Worm (Caenorhabditis elegans): ENCODE data around the gene sri-54.
"Not testable (repeated sequence)": the region's sequence is repeated elsewhere in the genome, so short reads cannot be mapped to it uniquely, and the experiment has no call there.

Gene sri-54

DNA sequence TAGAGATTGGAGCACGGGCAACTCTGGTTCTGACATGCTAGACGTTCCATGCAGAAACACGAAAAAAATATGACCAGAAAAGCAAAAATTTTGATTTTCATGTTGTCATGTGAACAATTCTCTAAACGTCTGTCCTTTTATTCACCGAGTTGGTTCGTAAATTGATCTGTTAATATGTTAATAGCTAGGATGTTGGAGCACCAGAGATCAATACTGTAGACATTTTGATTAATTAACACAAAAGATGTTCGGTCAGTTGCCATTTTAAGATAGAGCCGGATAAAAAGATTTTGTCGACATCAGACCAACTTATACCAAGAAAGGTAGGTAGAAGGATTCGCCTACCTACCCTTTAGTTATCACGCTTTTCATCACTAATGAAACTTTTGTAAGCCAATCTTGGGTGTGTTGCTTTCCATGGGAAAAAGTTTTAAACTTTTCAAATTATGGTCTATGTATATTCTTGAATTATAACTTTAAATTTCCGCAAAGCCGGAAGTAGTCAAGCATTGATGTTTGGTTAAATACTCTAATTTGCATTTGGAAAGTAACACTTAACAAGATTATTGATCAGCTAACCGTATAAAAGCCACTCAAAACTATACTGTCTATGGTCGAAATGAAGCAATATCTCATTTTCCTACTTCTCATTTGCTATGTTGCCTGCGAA lies 12.0 kb upstream of the sri-54 start, which contains the start of the genes T10D4.11 and T10D4.1:
T10D4.11 (minus strand) TSS at position 101 of the 670 bp plus-strand sequence.
T10D4.1 (plus strand) TSS at position 620 of the 670 bp plus-strand sequence.
- TF ChIP-seq unc-98 (GFP tag; IDR thresholded peaks at IDR 0.05) (no peak), swsn-7 (tag; optimal IDR thresholded peaks at IDR 0.05) (no peak), tlp-1 (tag; optimal IDR thresholded peaks at IDR 0.05) (no peak), mep-1 (tag; optimal IDR thresholded peaks at IDR 0.05) (no peak), nhr-20 (tag; optimal IDR thresholded peaks at IDR 0.05) (no peak), alr-1 (tag; optimal IDR thresholded peaks at IDR 0.05; ENCODE audit: borderline replicate concordance) (no peak), lin-15B (tag; optimal IDR thresholded peaks at IDR 0.05) (no peak)

DNA sequence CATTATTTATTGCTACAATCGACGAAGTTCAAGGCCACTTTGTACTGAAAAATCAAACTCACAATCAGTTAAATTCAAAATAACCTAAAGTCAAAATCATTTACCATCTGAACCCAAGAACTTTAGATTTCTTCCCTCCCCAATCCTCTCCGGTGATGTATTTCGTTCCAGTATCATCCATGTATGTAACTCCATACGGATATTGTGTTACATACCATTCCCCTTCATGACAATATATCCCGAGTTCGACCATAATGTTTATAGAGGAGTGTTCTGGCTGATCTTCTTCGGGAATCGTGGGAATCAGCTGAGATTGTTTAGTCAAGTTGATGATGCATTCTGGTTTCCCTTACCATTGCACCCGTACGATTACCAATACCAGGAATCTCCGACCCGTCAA lies 10.7 kb upstream of the sri-54 start:
- no peak for TF ChIP-seq sox-4 (tag; optimal IDR thresholded peaks at IDR 0.05)
- no peak for TF ChIP-seq ztf-4 (tag; optimal IDR thresholded peaks at IDR 0.05)
- TF ChIP-seq xbp-1 (tag; optimal IDR thresholded peaks at IDR 0.05), result no peak
- no peak for TF ChIP-seq alr-1 (tag; optimal IDR thresholded peaks at IDR 0.05; ENCODE audit: borderline replicate concordance)
- TF ChIP-seq C04F5.9 (tag; optimal IDR thresholded peaks at IDR 0.05), result no peak
- no peak for TF ChIP-seq Y116A8C.19 (tag; optimal IDR thresholded peaks at IDR 0.05; ENCODE audit: borderline replicate concordance)
- no peak for TF ChIP-seq nhr-11 (tag; optimal IDR thresholded peaks at IDR 0.05)
- no peak for TF ChIP-seq unc-62 (GFP tag; optimal IDR thresholded peaks at IDR 0.05)
- no peak for TF ChIP-seq nhr-47 (tag; optimal IDR thresholded peaks at IDR 0.05)
- no peak for TF ChIP-seq ztf-11 (tag; optimal IDR thresholded peaks at IDR 0.05)
- TF ChIP-seq lin-35 (GFP tag; optimal IDR thresholded peaks at IDR 0.05), result no peak
- no peak for TF ChIP-seq skn-1 (tag; optimal IDR thresholded peaks at IDR 0.05)
- no peak for TF ChIP-seq jun-1 (tag; optimal IDR thresholded peaks at IDR 0.05)
- TF ChIP-seq nhr-20 (tag; optimal IDR thresholded peaks at IDR 0.05), result no peak
- no peak for TF ChIP-seq vab-15 (tag; optimal IDR thresholded peaks at IDR 0.05)
- no peak for TF ChIP-seq dsc-1 (tag; optimal IDR thresholded peaks at IDR 0.05)
- TF ChIP-seq snpc-4 (tag; optimal IDR thresholded peaks at IDR 0.05), result no peak
- no peak for TF ChIP-seq isw-1 (GFP tag; IDR thresholded peaks at IDR 0.05)
- no peak for TF ChIP-seq ces-1 (GFP tag; optimal IDR thresholded peaks at IDR 0.05)

DNA sequence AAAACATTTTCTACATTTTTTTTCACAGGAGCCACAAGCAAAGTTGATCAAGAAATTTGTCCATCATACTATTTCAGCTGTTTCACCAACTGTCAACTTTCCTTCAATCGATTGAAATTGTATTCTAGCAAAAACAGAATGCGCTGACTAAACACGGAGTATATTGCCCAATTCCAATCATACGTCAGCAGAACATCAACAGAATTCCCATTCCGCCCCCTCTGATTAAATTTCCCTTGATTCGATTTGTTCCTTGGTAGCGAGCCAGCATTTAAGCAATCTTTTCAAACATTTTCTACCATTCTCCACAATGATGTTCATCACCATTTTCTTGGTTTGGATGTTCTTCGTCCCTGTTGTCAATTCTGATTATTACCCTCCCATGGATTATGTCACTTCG lies 8.1 kb upstream of the sri-54 start, which contains the start of gene T10D4.15:
T10D4.15 (plus strand) TSS at position 301 of the 400 bp plus-strand sequence.
- no peak for TF ChIP-seq unc-62 (GFP tag; optimal IDR thresholded peaks at IDR 0.05)
- TF ChIP-seq ets-5 (GFP tag; IDR thresholded peaks at IDR 0.05), result no peak
- no peak for TF ChIP-seq efl-1 (optimal IDR thresholded peaks at IDR 0.05)
- TF ChIP-seq efl-1 (GFP tag; optimal IDR thresholded peaks at IDR 0.05 in 1 of 2), result no peak
- TF ChIP-seq dpl-1 (GFP tag; optimal IDR thresholded peaks at IDR 0.05), result no peak
- TF ChIP-seq Y116A8C.19 (tag; optimal IDR thresholded peaks at IDR 0.05; ENCODE audit: borderline replicate concordance), result no peak
- no peak for TF ChIP-seq pax-3 (tag; optimal IDR thresholded peaks at IDR 0.05)
- no peak for TF ChIP-seq ztf-4 (tag; optimal IDR thresholded peaks at IDR 0.05)
- TF ChIP-seq fos-1 (tag; optimal IDR thresholded peaks at IDR 0.05), result no peak
- TF ChIP-seq snpc-4 (tag; optimal IDR thresholded peaks at IDR 0.05), result no peak
- TF ChIP-seq nhr-19 (GFP tag; conservative IDR thresholded peaks at IDR 0.05), result no peak
- no peak for TF ChIP-seq unc-30 (tag; optimal IDR thresholded peaks at IDR 0.05)
- TF ChIP-seq dsc-1 (tag; optimal IDR thresholded peaks at IDR 0.05), result no peak
- no peak for TF ChIP-seq isw-1 (GFP tag; IDR thresholded peaks at IDR 0.05)
- TF ChIP-seq pag-3 (tag; optimal IDR thresholded peaks at IDR 0.05; ENCODE audit: borderline replicate concordance, insufficient read depth), result no peak
- no peak for TF ChIP-seq vab-15 (tag; optimal IDR thresholded peaks at IDR 0.05)
- no peak for TF ChIP-seq nhr-71 (tag; optimal IDR thresholded peaks at IDR 0.05)
- no peak for TF ChIP-seq jun-1 (tag; optimal IDR thresholded peaks at IDR 0.05)
- no peak for TF ChIP-seq lin-13 (GFP tag; optimal IDR thresholded peaks at IDR 0.05)
- TF ChIP-seq unc-98 (GFP tag; IDR thresholded peaks at IDR 0.05), result no peak
- no peak for TF ChIP-seq aha-1 (tag; optimal IDR thresholded peaks at IDR 0.05)

DNA sequence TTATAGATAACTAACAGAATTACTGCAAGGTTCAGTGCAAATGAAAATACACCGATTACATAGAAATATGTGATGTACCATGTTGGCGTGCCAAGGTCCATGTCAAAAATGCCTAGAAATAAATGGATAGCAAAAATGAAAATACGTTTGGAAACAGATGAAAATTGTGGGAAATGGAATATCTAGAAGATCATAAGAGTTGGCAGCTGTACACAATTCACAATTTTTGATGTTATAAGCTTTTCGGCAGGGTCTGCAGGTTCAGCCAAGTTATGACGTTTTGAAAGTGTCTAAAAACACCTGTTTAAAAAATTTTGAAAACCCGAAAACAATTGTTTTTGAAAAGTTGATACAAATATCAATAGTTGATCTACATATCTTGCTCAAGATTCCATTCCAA lies 6.8 kb upstream of the sri-54 start, which contains the start of gene sri-43:
sri-43 (minus strand) TSS at position 101 of the 400 bp plus-strand sequence.
- TF ChIP-seq skn-1 (tag; optimal IDR thresholded peaks at IDR 0.05); Y116A8C.19 (tag; optimal IDR thresholded peaks at IDR 0.05; ENCODE audit: borderline replicate concordance); lsy-2 (tag; optimal IDR thresholded peaks at IDR 0.05): not testable (repeated sequence)

All from whole organism, L1 larva.